Worm (Caenorhabditis elegans) whole organism, L2 larva: ENCODE measurements around the gene ttr-1.

ENCODE experiments used
- C34F6.9 ChIP-seq: fragments of 150-350 bp; optimal IDR thresholded peaks from 2 replicates; lab custom pipeline; 2014; ENCODE audit warnings: missing biosample characterization, missing genetic modification characterization
- F13H6.1 ChIP-seq: sonication (generic microtip); optimal IDR thresholded peaks from 2 replicates; lab custom pipeline; 2016; ENCODE audit warnings: missing genetic modification characterization, missing compliant biosample characterization
- R02D3.7 ChIP-seq: fragments of 150-350 bp; optimal IDR thresholded peaks from 2 replicates; lab custom pipeline; 2014; ENCODE audit warnings: missing biosample characterization, missing genetic modification characterization
- Y55F3AM.14 ChIP-seq: fragments of 200-800 bp; sonication (Bioruptor generic); optimal IDR thresholded peaks from 2 replicates; lab custom pipeline; 2018; ENCODE audit warnings: mild to moderate bottlenecking, missing genetic modification characterization, missing compliant biosample characterization
- ZK546.5 ChIP-seq: sonication (generic microtip); optimal IDR thresholded peaks from 2 replicates; lab custom pipeline; 2017; ENCODE audit warnings: missing biosample characterization, missing genetic modification characterization
- ama-1 ChIP-seq: fragments of 150-350 bp; optimal IDR thresholded peaks from 2 replicates; lab custom pipeline; 2018; ENCODE audit warnings: inconsistent platforms
- blmp-1 ChIP-seq: sonication (generic microtip); optimal IDR thresholded peaks from 2 replicates; lab custom pipeline; 2017; ENCODE audit warnings: missing genetic modification characterization, mild to moderate bottlenecking, missing compliant biosample characterization, antibody characterized with exemption, moderate library complexity; ENCODE audit not compliant: insufficient read depth
- ceh-82 ChIP-seq: fragments of 150-350 bp; optimal IDR thresholded peaks from 2 replicates; lab custom pipeline; 2014; ENCODE audit warnings: missing biosample characterization, missing genetic modification characterization
- crh-2 ChIP-seq: sonication (generic microtip); optimal IDR thresholded peaks from 2 replicates; lab custom pipeline; 2017; ENCODE audit warnings: missing biosample characterization, missing genetic modification characterization
- dmd-4 ChIP-seq: sonication (generic microtip); optimal IDR thresholded peaks from 2 replicates; lab custom pipeline; 2017; ENCODE audit warnings: missing biosample characterization, missing genetic modification characterization
- elt-1 ChIP-seq: fragments of 150-350 bp; optimal IDR thresholded peaks from 2 replicates; lab custom pipeline; 2014; ENCODE audit warnings: missing biosample characterization, missing genetic modification characterization
- elt-3 ChIP-seq: sonication (generic microtip); optimal IDR thresholded peaks from 2 replicates; lab custom pipeline; 2017; ENCODE audit warnings: missing biosample characterization, missing genetic modification characterization
- fos-1 ChIP-seq: fragments of 150-350 bp; optimal IDR thresholded peaks from 2 replicates; lab custom pipeline; 2014; ENCODE audit warnings: missing biosample characterization, missing genetic modification characterization
- gmeb-1 ChIP-seq: fragments of 150-350 bp; optimal IDR thresholded peaks from 2 replicates; lab custom pipeline; 2014; ENCODE audit warnings: missing biosample characterization, missing genetic modification characterization
- lin-13 ChIP-seq: fragments of 150-350 bp; optimal IDR thresholded peaks from 2 replicates; lab custom pipeline; 2014; ENCODE audit warnings: missing biosample characterization, missing genetic modification reagents, missing genetic modification characterization
- lsy-2 ChIP-seq, 2 experiments: fragments of 150-350 bp in 1 of 2; sonication (generic microtip) in 1 of 2; optimal IDR thresholded peaks; 2 replicates each; lab custom pipeline; 2014 to 2017; ENCODE audit warnings: missing biosample characterization in 2 of 2, missing genetic modification characterization in 2 of 2
- mab-5 ChIP-seq: fragments of 150-350 bp; optimal IDR thresholded peaks from 2 replicates; lab custom pipeline; 2014; ENCODE audit warnings: missing biosample characterization, missing genetic modification characterization
- mdl-1 ChIP-seq, 2 experiments: fragments of 150-350 bp in 1 of 2; sonication (generic microtip) in 1 of 2; optimal IDR thresholded peaks; 2 replicates each; lab custom pipeline; 2017; ENCODE audit warnings: missing biosample characterization in 2 of 2, missing genetic modification characterization in 2 of 2
- nhr-11 ChIP-seq: fragments of 150-350 bp; optimal IDR thresholded peaks from 2 replicates; lab custom pipeline; 2014; ENCODE audit warnings: missing biosample characterization, missing genetic modification characterization
- nhr-129 ChIP-seq: fragments of 150-350 bp; optimal IDR thresholded peaks from 2 replicates; lab custom pipeline; 2014; ENCODE audit warnings: missing biosample characterization, missing genetic modification characterization
- nhr-237 ChIP-seq: fragments of 150-350 bp; optimal IDR thresholded peaks from 2 replicates; lab custom pipeline; 2014; ENCODE audit warnings: missing biosample characterization, missing genetic modification characterization
- nhr-25 ChIP-seq: fragments of 150-350 bp; sonication (generic microtip); optimal IDR thresholded peaks from 3 replicates; lab custom pipeline; 2014; ENCODE audit warnings: missing biosample characterization, missing genetic modification characterization
- nhr-6 ChIP-seq: fragments of 150-350 bp; optimal IDR thresholded peaks from 2 replicates; lab custom pipeline; 2014; ENCODE audit warnings: missing biosample characterization, missing genetic modification characterization
- nhr-77 ChIP-seq: fragments of 150-350 bp; optimal IDR thresholded peaks from 2 replicates; lab custom pipeline; 2014; ENCODE audit warnings: missing biosample characterization, missing genetic modification characterization
- sem-4 ChIP-seq: fragments of 150-350 bp; optimal IDR thresholded peaks from 2 replicates; lab custom pipeline; 2014; ENCODE audit warnings: missing biosample characterization, missing genetic modification reagents, missing genetic modification characterization
- skn-1 ChIP-seq: sonication (generic microtip); optimal IDR thresholded peaks from 2 replicates; lab custom pipeline; 2017; ENCODE audit warnings: missing biosample characterization, missing genetic modification characterization
- sma-3 ChIP-seq: sonication (generic microtip); optimal IDR thresholded peaks from 2 replicates; lab custom pipeline; 2016; ENCODE audit warnings: missing genetic modification reagents, missing genetic modification characterization, missing compliant biosample characterization
- sma-9 ChIP-seq, 2 experiments: fragments of 150-350 bp in 1 of 2; sonication (generic microtip) in 1 of 2; optimal IDR thresholded peaks; 2 replicates each; lab custom pipeline; 2014 to 2016; ENCODE audit warnings: missing genetic modification characterization in 2 of 2, mild to moderate bottlenecking in 1 of 2, missing biosample characterization in 1 of 2, missing compliant biosample characterization in 1 of 2, missing genetic modification reagents in 1 of 2, moderate library complexity in 1 of 2
- snpc-4 ChIP-seq: fragments of 150-350 bp; optimal IDR thresholded peaks from 2 replicates; lab custom pipeline; 2014; ENCODE audit warnings: missing biosample characterization, missing genetic modification characterization
- unc-55 ChIP-seq: fragments of 150-350 bp; sonication (generic microtip); optimal IDR thresholded peaks from 3 replicates; lab custom pipeline; 2014; ENCODE audit warnings: missing biosample characterization, missing genetic modification reagents, missing genetic modification characterization
- zag-1 ChIP-seq: fragments of 150-350 bp; optimal IDR thresholded peaks from 2 replicates; lab custom pipeline; 2014; ENCODE audit warnings: missing biosample characterization, missing genetic modification characterization
- ztf-4 ChIP-seq: fragments of 150-350 bp; optimal IDR thresholded peaks from 2 replicates; lab custom pipeline; 2014; ENCODE audit warnings: missing biosample characterization, missing genetic modification characterization

ttr-1 gene

DNA sequence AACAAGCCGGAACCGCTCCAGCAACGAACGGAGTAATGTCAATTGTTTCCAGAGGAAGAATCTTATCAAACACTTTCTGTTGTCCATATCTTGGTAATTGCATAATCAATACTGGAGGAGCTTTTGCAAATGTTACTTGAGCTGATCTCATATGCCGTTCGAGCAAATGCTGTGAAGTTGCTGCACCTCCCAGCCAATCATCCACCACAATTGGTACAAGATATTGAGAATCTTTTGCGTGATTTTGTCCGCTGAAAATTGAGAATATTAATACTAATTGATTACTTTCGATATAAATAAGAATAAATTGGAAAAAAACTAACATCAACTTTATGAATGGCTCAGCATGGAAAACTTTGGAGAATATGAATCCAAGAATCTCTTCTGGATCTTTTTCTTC is 29.2 kb upstream of the ttr-1 start:
- TF ChIP-seq nhr-129 (tag; lab: Kevin White, UChicago) (no peak), fos-1 (no peak), ZK546.5 (tag; lab: Kevin White, UChicago) (no peak), blmp-1 (no peak), F13H6.1 (tag; lab: Kevin White, UChicago) (no peak), R02D3.7 (tag; lab: Kevin White, UChicago) (no peak), snpc-4 (tag; lab: Kevin White, UChicago) (no peak), lsy-2 (tag; optimal IDR thresholded peaks at IDR 0.05; lab: Kevin White, UChicago) (no peak), nhr-77 (tag; lab: Kevin White, UChicago) (no peak), Y55F3AM.14 (GFP tag; lab: Kevin White, UChicago) (no peak)

DNA sequence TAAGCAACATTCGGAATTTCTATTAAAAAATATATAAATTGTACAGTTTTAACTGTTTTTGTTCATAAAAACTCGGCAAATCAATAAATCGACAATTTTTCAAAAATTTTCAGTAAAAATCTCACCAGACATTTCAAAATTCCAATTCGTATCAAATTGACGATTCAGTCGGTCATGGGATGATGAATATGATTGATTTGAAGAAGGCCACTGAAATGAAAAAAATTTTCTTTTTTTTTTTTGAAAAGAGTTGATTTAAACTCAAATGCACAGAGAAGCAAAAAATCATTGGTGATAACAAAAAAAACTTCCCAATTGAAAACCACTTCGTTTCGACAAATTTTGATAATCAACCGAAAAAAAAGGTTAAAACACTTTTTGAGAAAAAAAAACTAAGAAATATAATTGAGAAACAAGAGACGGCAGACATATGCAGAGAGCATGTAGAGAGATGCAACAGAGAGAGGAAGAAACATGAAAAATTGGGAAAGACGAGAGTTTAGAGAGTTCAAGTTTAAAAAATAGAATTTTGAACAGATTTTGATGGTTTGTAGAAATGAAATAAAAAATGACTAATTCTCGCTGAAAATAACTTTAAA is 25.1 kb upstream of the ttr-1 start:
- TF ChIP-seq crh-2 (peak; percentile 21), blmp-1 (no peak), R02D3.7 (tag; lab: Kevin White, UChicago) (no peak), unc-55 (GFP tag; lab: Kevin White, UChicago) (peak; percentile 42), gmeb-1 (tag; lab: Kevin White, UChicago) (peak; percentile 26), C34F6.9 (tag; lab: Kevin White, UChicago) (peak; percentile 49), elt-1 (no peak), fos-1 (peak; percentile 59)

ce11 chrIII:9905307-9905706 is 23.6 kb upstream of the ttr-1 start:
- peak; percentile 16 for TF ChIP-seq ama-1 (lab: Kevin White, UChicago)
- peak; percentile 66 for TF ChIP-seq C34F6.9 (tag; lab: Kevin White, UChicago)
- no peak for TF ChIP-seq blmp-1
- TF ChIP-seq sem-4, result no peak
- TF ChIP-seq zag-1, result no peak
- no peak for TF ChIP-seq dmd-4
- peak; percentile 16 for TF ChIP-seq fos-1
- no peak for TF ChIP-seq nhr-77 (tag; lab: Kevin White, UChicago)
- no peak for TF ChIP-seq ceh-82
- no peak for TF ChIP-seq nhr-25 (tag; lab: Kevin White, UChicago)
- TF ChIP-seq nhr-129 (tag; lab: Kevin White, UChicago), result peak; percentile 78
- peak; percentile 8 for TF ChIP-seq sma-9 (GFP tag; optimal IDR thresholded peaks at IDR 0.05; lab: Kevin White, UChicago)
- no peak for TF ChIP-seq sma-9 (tag; optimal IDR thresholded peaks at IDR 0.05; lab: Kevin White, UChicago)
- TF ChIP-seq elt-1, result no peak
- TF ChIP-seq mab-5, result no peak
- no peak for TF ChIP-seq nhr-11 (tag; lab: Kevin White, UChicago)
- no peak for TF ChIP-seq mdl-1 (tag; optimal IDR thresholded peaks at IDR 0.05; lab: Kevin White, UChicago)
- TF ChIP-seq sma-3 (GFP tag; lab: Kevin White, UChicago), result no peak
- TF ChIP-seq skn-1 (tag; lab: Kevin White, UChicago), result no peak
- peak; percentile 3 for TF ChIP-seq unc-55 (GFP tag; lab: Kevin White, UChicago)
- TF ChIP-seq ZK546.5 (tag; lab: Kevin White, UChicago), result no peak
- no peak for TF ChIP-seq nhr-6 (tag; lab: Kevin White, UChicago)
- TF ChIP-seq lin-13 (GFP tag; lab: Kevin White, UChicago), result no peak
- TF ChIP-seq Y55F3AM.14 (GFP tag; lab: Kevin White, UChicago), result no peak
- TF ChIP-seq ztf-4, result no peak
- TF ChIP-seq, all 48 proteins: peak for 6

DNA sequence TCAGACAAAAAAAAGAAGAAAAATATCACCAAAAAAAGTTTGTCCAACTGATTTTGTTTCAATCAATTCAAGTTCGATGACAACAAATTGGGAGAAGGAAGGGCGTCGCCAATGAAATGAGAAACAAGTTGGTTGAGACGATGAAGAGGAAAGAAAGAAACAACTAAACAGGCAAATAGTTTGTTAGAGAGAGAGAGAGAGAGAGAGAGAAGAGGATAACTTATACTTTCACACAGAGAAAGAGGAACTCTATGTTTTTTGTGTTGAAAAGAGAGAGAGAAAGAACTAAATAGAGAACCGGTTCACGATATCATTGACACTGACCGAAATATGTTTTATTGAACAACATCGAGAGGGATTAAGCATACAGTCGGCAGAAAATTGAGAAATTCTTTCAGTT is 21.3 kb upstream of the ttr-1 start:
- TF ChIP-seq blmp-1 (peak; percentile 48), mdl-1 (tag; optimal IDR thresholded peaks at IDR 0.05; lab: Kevin White, UChicago) (no peak), elt-3 (tag; lab: Kevin White, UChicago) (no peak), unc-55 (GFP tag; lab: Kevin White, UChicago) (no peak), nhr-25 (tag; lab: Kevin White, UChicago) (peak; percentile 31), sma-9 (GFP tag; optimal IDR thresholded peaks at IDR 0.05; lab: Kevin White, UChicago) (peak; percentile 8), sma-9 (tag; optimal IDR thresholded peaks at IDR 0.05; lab: Kevin White, UChicago) (no peak), sma-3 (GFP tag; lab: Kevin White, UChicago) (peak; percentile 31), skn-1 (tag; lab: Kevin White, UChicago) (no peak)

- TF ChIP-seq sma-3 (GFP tag; lab: Kevin White, UChicago), result peak; percentile 3
- TF ChIP-seq nhr-25 (tag; lab: Kevin White, UChicago), result no peak
- no peak for TF ChIP-seq nhr-237 (tag; lab: Kevin White, UChicago)
- TF ChIP-seq unc-55 (GFP tag; lab: Kevin White, UChicago), result no peak
- TF ChIP-seq, all 48 proteins: peak for 1
Observed at ce11 chrIII:9908769-9909168, 20.1 kb upstream of the ttr-1 start.
